Worm (Caenorhabditis elegans) whole organism, midembryonic: ENCODE results near the gene R13A1.3.

Experiments
- cog-1 ChIP-seq: sonication (generic microtip); optimal IDR thresholded peaks from 2 replicates; lab custom pipeline; 2016; ENCODE audit warnings: missing genetic modification characterization, missing compliant biosample characterization
- klf-2 ChIP-seq: fragments of 200-800 bp; sonication (Bioruptor generic); conservative IDR thresholded peaks from 2 replicates; pipeline ENCODE4 v1.3.6; 2022; ENCODE audit warnings: missing genetic modification reagents, missing genetic modification characterization, missing compliant biosample characterization
- med-1 ChIP-seq: sonication (generic microtip); optimal IDR thresholded peaks from 2 replicates; lab custom pipeline; 2017; ENCODE audit warnings: missing genetic modification characterization, mild to moderate bottlenecking, missing compliant biosample characterization, antibody characterized with exemption, missing genetic modification reagents; ENCODE audit not compliant: insufficient read depth
- ztf-29 ChIP-seq: fragments of 200-800 bp; sonication (Bioruptor generic); IDR thresholded peaks from 2 replicates; pipeline ENCODE4 v1.3.6; 2022; ENCODE audit warnings: missing genetic modification reagents, missing genetic modification characterization, missing compliant biosample characterization

ce11 chrIV:7159586-7159985, 44.2 kb upstream of the R13A1.3 start:
- no peak for TF ChIP-seq klf-2 (GFP tag; lab: Robert Waterston, UW)
- no peak for TF ChIP-seq cog-1 (tag; lab: Kevin White, UChicago)
- TF ChIP-seq med-1 (GFP tag; lab: Kevin White, UChicago): no peak
- TF ChIP-seq ztf-29: no peak
